Worm (Caenorhabditis elegans): Measurements from ENCODE around the gene mak-2.

DNA sequence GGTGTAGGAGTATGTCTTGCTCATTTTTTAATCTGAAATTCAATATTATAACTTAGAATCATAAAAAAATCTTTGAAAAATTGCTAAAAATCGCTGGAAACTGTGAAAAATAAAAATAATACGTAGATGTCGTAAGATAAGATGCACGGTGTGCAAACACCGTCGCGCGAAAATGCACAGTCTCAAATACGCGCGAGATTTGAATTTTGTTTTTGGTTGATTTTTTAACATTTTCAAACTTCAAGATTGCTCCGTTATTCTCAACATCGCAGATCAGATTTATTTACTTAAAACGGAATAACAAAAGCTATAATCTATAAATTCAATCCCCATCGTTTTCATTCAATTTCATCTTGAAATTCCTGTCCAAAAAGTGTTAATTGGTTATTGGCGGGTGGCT lies 43.0 kb upstream of the mak-2 start, which contains the start of gene Y55F3BR.6:
- TF ChIP-seq elt-2 (tag; optimal IDR thresholded peaks at IDR 0.05) (no peak), sox-4 (tag; optimal IDR thresholded peaks at IDR 0.05) (no peak), ceh-48 (tag; optimal IDR thresholded peaks at IDR 0.05) (no peak), lin-11 (tag; optimal IDR thresholded peaks at IDR 0.05) (no peak), nfya-1 (tag; optimal IDR thresholded peaks at IDR 0.05) (no peak), rnt-1 (tag; optimal IDR thresholded peaks at IDR 0.05) (no peak), ahr-1 (tag; optimal IDR thresholded peaks at IDR 0.05) (no peak)
